Worm (Caenorhabditis elegans): ENCODE data around the gene C54E4.4.

The C54E4.4 gene

DNA sequence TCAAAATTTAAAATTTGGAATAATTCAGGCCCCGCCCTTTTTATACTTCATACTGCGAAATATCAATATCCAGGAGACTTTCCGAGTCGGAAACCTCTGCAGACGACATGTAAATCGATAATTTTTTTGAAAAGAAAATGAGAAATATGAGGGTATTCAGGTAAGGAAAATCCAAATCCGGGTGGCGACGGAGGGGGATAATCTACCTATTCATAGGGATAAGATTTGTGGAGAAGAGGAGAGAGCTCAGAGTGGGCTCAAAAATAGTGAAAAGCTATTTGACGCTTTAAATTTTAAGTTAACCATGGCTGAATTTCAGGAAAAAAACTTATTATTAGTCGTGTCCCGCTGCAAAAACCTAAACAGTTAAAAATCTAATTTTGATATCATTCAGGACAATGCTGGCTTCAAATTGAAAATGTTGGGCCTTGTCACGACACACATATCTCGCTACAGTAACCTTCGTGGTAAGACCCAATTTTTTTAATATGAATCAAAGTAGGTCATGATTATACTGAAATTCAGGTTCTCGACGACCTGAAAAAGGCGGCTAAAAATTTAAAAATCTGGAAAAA lies 57.0 kb downstream of the C54E4.4 start, which contains the start of gene che-6:
Gene che-6, minus strand, starts transcription at position 109 of the 575 bp plus-strand sequence.
- TF ChIP-seq ahr-1 (tag; optimal IDR thresholded peaks at IDR 0.05) = no peak
- TF ChIP-seq lin-11 (tag; optimal IDR thresholded peaks at IDR 0.05) = no peak
- no peak for TF ChIP-seq C08G9.2 (tag; optimal IDR thresholded peaks at IDR 0.05)
- no peak for TF ChIP-seq ceh-14 (tag; optimal IDR thresholded peaks at IDR 0.05)
- no peak for TF ChIP-seq pros-1 (tag; optimal IDR thresholded peaks at IDR 0.05)
- no peak for TF ChIP-seq zip-5 (tag; optimal IDR thresholded peaks at IDR 0.05)
- no peak for TF ChIP-seq ceh-30 (tag; optimal IDR thresholded peaks at IDR 0.05)
- no peak for TF ChIP-seq odd-2 (tag; optimal IDR thresholded peaks at IDR 0.05)
- no peak for TF ChIP-seq C38D4.7 (GFP tag; optimal IDR thresholded peaks at IDR 0.05)
- no peak for TF ChIP-seq nhr-11 (tag; optimal IDR thresholded peaks at IDR 0.05)
- no peak for TF ChIP-seq ceh-19 (GFP tag; optimal IDR thresholded peaks at IDR 0.05)
- TF ChIP-seq K09A11.1 (tag; optimal IDR thresholded peaks at IDR 0.05; ENCODE audit: insufficient read depth) = no peak
- TF ChIP-seq nhr-232 (tag; optimal IDR thresholded peaks at IDR 0.05) = no peak
- no peak for TF ChIP-seq eyg-1 (tag; optimal IDR thresholded peaks at IDR 0.05)
- TF ChIP-seq hlh-30 (tag; optimal IDR thresholded peaks at IDR 0.05; ENCODE audit: insufficient read depth) = no peak
- TF ChIP-seq npax-4 (tag; optimal IDR thresholded peaks at IDR 0.05) = no peak
- TF ChIP-seq madf-2 (tag; optimal IDR thresholded peaks at IDR 0.05) = no peak

Data from whole organism, late embryonic.